Worm (Caenorhabditis elegans) whole organism, L4/young adult: ENCODE data around the gene F42D1.4.

Source experiments
- W03F9.2 ChIP-seq: fragments of 150-350 bp; optimal IDR thresholded peaks from 2 replicates; lab custom pipeline; 2014; ENCODE audit warnings: missing biosample characterization, missing genetic modification characterization
- dao-5 ChIP-seq: sonication (generic microtip); optimal IDR thresholded peaks from 2 replicates; lab custom pipeline; 2016; ENCODE audit warnings: missing genotype, missing genetic modification characterization, moderate library complexity, missing compliant biosample characterization
- him-1 ChIP-seq: sonication (generic microtip); optimal IDR thresholded peaks from 2 replicates; lab custom pipeline; 2016; ENCODE audit warnings: missing genotype, missing genetic modification reagents, missing genetic modification characterization, missing compliant biosample characterization

The F42D1.4 gene

ce11 chrX:14842846-14843369, 35.9 kb downstream of the F42D1.4 start:
- TF ChIP-seq W03F9.2 (no peak), dao-5 (tag; lab: Kevin White, UChicago) (no peak), him-1 (tag; lab: Kevin White, UChicago) (no peak)

- TF ChIP-seq W03F9.2: no peak
- TF ChIP-seq dao-5 (tag; lab: Kevin White, UChicago): no peak
- TF ChIP-seq him-1 (tag; lab: Kevin White, UChicago): no peak
Measured at ce11 chrX:14844481-14844880, 37.4 kb downstream of the F42D1.4 start.

DNA sequence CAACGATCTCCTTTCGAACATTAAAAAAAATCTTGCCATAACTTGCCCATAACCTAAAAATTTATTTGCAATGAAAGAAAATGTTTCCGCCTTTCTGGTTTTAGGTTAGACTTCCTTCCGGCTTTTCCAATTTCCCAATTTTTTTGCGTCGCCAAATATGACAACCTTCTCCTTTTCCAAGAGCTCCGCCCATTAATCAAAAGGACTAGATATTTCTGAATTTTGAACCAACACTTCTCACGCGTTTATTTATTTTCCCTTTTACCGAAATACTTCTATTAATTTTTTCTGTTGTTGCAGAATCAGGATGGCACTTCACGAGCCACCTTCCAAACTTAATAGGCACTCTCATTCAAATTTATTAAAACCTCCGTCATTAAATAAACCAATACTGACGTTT, 38.6 kb downstream of the F42D1.4 start, which contains the start of gene egrh-1:
Gene egrh-1, plus strand, starts transcription at position 301 of the 400 bp plus-strand sequence.
- TF ChIP-seq him-1 (tag; lab: Kevin White, UChicago) (no peak), W03F9.2 (no peak), dao-5 (tag; lab: Kevin White, UChicago) (no peak)

- no peak for TF ChIP-seq him-1 (tag; lab: Kevin White, UChicago)
- no peak for TF ChIP-seq dao-5 (tag; lab: Kevin White, UChicago)
- no peak for TF ChIP-seq W03F9.2
Measured at ce11 chrX:14849054-14849453, 42.0 kb downstream of the F42D1.4 start, which contains the start of gene acd-3. TSS of gene acd-3 (plus strand) at chrX:14849275.

ce11 chrX:14851904-14852303, 44.9 kb downstream of the F42D1.4 start:
- TF ChIP-seq him-1 (tag; lab: Kevin White, UChicago): no peak
- no peak for TF ChIP-seq W03F9.2
- no peak for TF ChIP-seq dao-5 (tag; lab: Kevin White, UChicago)

DNA sequence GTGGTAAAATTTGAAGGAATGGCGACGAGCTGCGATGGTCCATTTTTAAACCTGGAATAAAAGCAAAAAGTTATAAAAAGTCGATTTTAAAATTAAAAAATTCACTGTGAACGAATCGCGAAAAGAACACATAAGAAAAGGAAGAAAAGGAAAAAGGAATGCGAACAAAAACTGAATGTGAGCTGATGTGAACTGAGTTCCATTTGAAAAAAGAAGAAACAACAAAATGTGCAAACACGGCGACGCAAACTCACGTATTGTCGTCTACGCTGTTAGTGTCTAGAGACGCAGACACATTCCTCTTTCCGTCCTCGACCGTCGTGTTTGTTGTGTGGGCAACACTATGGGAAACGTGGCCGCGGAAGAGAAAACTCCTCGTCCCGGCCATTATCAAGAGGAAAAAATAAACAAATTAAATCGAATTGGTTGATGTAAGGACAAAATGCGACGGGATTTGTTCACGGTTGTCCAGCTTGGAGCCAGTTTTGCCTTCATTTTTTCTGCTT, 46.7 kb downstream of the F42D1.4 start, which contains the start of the genes C27C12.1 and C27C12.4:
Gene C27C12.1, minus strand, starts transcription at position 51 of the 506 bp plus-strand sequence.
Gene C27C12.4, plus strand, starts transcription at position 375 of the 506 bp plus-strand sequence.
- TF ChIP-seq him-1 (tag; lab: Kevin White, UChicago): peak; percentile 63
- no peak for TF ChIP-seq W03F9.2
